Worm (Caenorhabditis elegans): ENCODE data around the gene fbxa-192.

fbxa-192 gene

ce11 chrV:17690922-17691321, 40.6 kb upstream of the fbxa-192 start, which contains the start of gene F59A1.13:
Gene F59A1.13 (minus strand): TSS chrV:17691022.
- TF ChIP-seq zip-8 (tag; optimal IDR thresholded peaks at IDR 0.05) = peak; percentile 24
- no peak for TF ChIP-seq drap-1 (GFP tag; optimal IDR thresholded peaks at IDR 0.05)

- no peak for TF ChIP-seq bed-3 (GFP tag; optimal IDR thresholded peaks at IDR 0.05)
- TF ChIP-seq mls-2 (tag; optimal IDR thresholded peaks at IDR 0.05) = no peak
- no peak for TF ChIP-seq ceh-83 (GFP tag; optimal IDR thresholded peaks at IDR 0.05)
- TF ChIP-seq ztf-11 (tag; optimal IDR thresholded peaks at IDR 0.05) = no peak
- no peak for TF ChIP-seq lin-32 (GFP tag; optimal IDR thresholded peaks at IDR 0.05)
- TF ChIP-seq unc-62 (GFP tag; optimal IDR thresholded peaks at IDR 0.05) = no peak
- no peak for TF ChIP-seq elt-3 (tag; optimal IDR thresholded peaks at IDR 0.05)
- TF ChIP-seq flh-1 (GFP tag; optimal IDR thresholded peaks at IDR 0.05) = no peak
- no peak for TF ChIP-seq blmp-1 (tag; optimal IDR thresholded peaks at IDR 0.05)
- no peak for TF ChIP-seq drap-1 (GFP tag; optimal IDR thresholded peaks at IDR 0.05)
- no peak for TF ChIP-seq snpc-4 (tag; optimal IDR thresholded peaks at IDR 0.05)
These were observed 36.5 kb upstream of the fbxa-192 start, which contains the start of gene F59A1.18 for ce11 chrV:17686852-17687251. Gene F59A1.18 (minus strand): TSS chrV:17686952.

- no peak for TF ChIP-seq hlh-1 (tag; optimal IDR thresholded peaks at IDR 0.05)
- no peak for TF ChIP-seq ham-2 (GFP tag; optimal IDR thresholded peaks at IDR 0.05)
- TF ChIP-seq elt-3 (tag; optimal IDR thresholded peaks at IDR 0.05) = no peak
- TF ChIP-seq lin-32 (GFP tag; optimal IDR thresholded peaks at IDR 0.05) = no peak
- no peak for TF ChIP-seq sem-2 (GFP tag; optimal IDR thresholded peaks at IDR 0.05)
- no peak for TF ChIP-seq ceh-83 (GFP tag; optimal IDR thresholded peaks at IDR 0.05)
- no peak for TF ChIP-seq bed-3 (GFP tag; optimal IDR thresholded peaks at IDR 0.05)
- no peak for TF ChIP-seq mab-5 (tag; optimal IDR thresholded peaks at IDR 0.05)
- TF ChIP-seq nhr-76 (tag; optimal IDR thresholded peaks at IDR 0.05) = no peak
- no peak for TF ChIP-seq elt-1 (tag; optimal IDR thresholded peaks at IDR 0.05; ENCODE audit: borderline replicate concordance, insufficient read depth)
- TF ChIP-seq mls-2 (tag; optimal IDR thresholded peaks at IDR 0.05) = no peak
- TF ChIP-seq zip-8 (tag; optimal IDR thresholded peaks at IDR 0.05) = no peak
- TF ChIP-seq drap-1 (GFP tag; optimal IDR thresholded peaks at IDR 0.05) = no peak
- TF ChIP-seq nhr-28 (tag; optimal IDR thresholded peaks at IDR 0.05) = no peak
- no peak for TF ChIP-seq nhr-237 (tag; optimal IDR thresholded peaks at IDR 0.05)
- no peak for TF ChIP-seq unc-120 (tag; optimal IDR thresholded peaks at IDR 0.05; ENCODE audit: poor library complexity, severe bottlenecking)
- no peak for TF ChIP-seq lin-13 (tag; optimal IDR thresholded peaks at IDR 0.05)
- TF ChIP-seq lsy-2 (tag; optimal IDR thresholded peaks at IDR 0.05) = no peak
- TF ChIP-seq mep-1 (tag; optimal IDR thresholded peaks at IDR 0.05) = no peak
These were observed 34.5 kb upstream of the fbxa-192 start, which contains the start of the genes F59A1.16 and F59A1.6 for ce11 chrV:17684857-17685256. Gene F59A1.16 (minus strand): TSS chrV:17684957. Gene F59A1.6 (plus strand): TSS chrV:17685141.

- no peak for TF ChIP-seq ceh-83 (GFP tag; optimal IDR thresholded peaks at IDR 0.05)
- TF ChIP-seq snpc-4 (tag; optimal IDR thresholded peaks at IDR 0.05) = no peak
- no peak for TF ChIP-seq lsy-2 (tag; optimal IDR thresholded peaks at IDR 0.05)
- TF ChIP-seq sem-2 (GFP tag; optimal IDR thresholded peaks at IDR 0.05) = no peak
- no peak for TF ChIP-seq mep-1 (tag; optimal IDR thresholded peaks at IDR 0.05)
These were observed 33.4 kb upstream of the fbxa-192 start, which contains the start of gene F59A1.15 for ce11 chrV:17683763-17684162. Gene F59A1.15 (minus strand): TSS chrV:17683863.

- TF ChIP-seq sem-2 (GFP tag; optimal IDR thresholded peaks at IDR 0.05) (no peak), nhr-237 (tag; optimal IDR thresholded peaks at IDR 0.05) (no peak), unc-120 (tag; optimal IDR thresholded peaks at IDR 0.05; ENCODE audit: poor library complexity, severe bottlenecking) (no peak), ces-1 (GFP tag; optimal IDR thresholded peaks at IDR 0.05) (no peak), sptf-1 (tag; optimal IDR thresholded peaks at IDR 0.05) (no peak), ceh-39 (tag; optimal IDR thresholded peaks at IDR 0.05) (no peak), zip-8 (tag; optimal IDR thresholded peaks at IDR 0.05) (no peak), nhr-12 (tag; optimal IDR thresholded peaks at IDR 0.05) (no peak), ztf-11 (tag; optimal IDR thresholded peaks at IDR 0.05) (no peak), unc-62 (GFP tag; optimal IDR thresholded peaks at IDR 0.05) (no peak), lin-32 (GFP tag; optimal IDR thresholded peaks at IDR 0.05) (no peak)
These were observed 33.0 kb upstream of the fbxa-192 start for ce11 chrV:17683290-17683689.

- TF ChIP-seq nhr-2 (tag; optimal IDR thresholded peaks at IDR 0.05) (no peak), unc-62 (GFP tag; optimal IDR thresholded peaks at IDR 0.05) (no peak), cnd-1 (tag; optimal IDR thresholded peaks at IDR 0.05) (no peak), mab-5 (tag; optimal IDR thresholded peaks at IDR 0.05) (no peak), nhr-237 (tag; optimal IDR thresholded peaks at IDR 0.05) (no peak), unc-39 (tag; optimal IDR thresholded peaks at IDR 0.05) (no peak), nhr-76 (tag; optimal IDR thresholded peaks at IDR 0.05) (no peak), lin-32 (GFP tag; optimal IDR thresholded peaks at IDR 0.05) (no peak), ham-2 (GFP tag; optimal IDR thresholded peaks at IDR 0.05) (no peak), elt-1 (tag; optimal IDR thresholded peaks at IDR 0.05; ENCODE audit: borderline replicate concordance, insufficient read depth) (no peak)
These were observed 26.2 kb upstream of the fbxa-192 start, which contains the start of gene str-92 for ce11 chrV:17676553-17676952. Gene str-92 (minus strand): TSS chrV:17676653.
